Fruit fly (Drosophila melanogaster) whole organism, embryonic: ENCODE data around the gene Tmep.

Experiments
- ATbp ChIP-seq: fragments of 200-800 bp; sonication (Bioruptor generic); optimal IDR thresholded peaks from 2 replicates; lab custom pipeline; 2017; ENCODE audit warnings: missing biosample characterization, mild to moderate bottlenecking, missing genetic modification characterization, missing genetic modification reagents
- Antp ChIP-seq: fragments of 200-800 bp; sonication (Bioruptor generic); optimal IDR thresholded peaks from 3 replicates; lab custom pipeline; 2016; ENCODE audit warnings: missing biosample characterization, missing genetic modification characterization
- BtbVII ChIP-seq: fragments of 200-800 bp; sonication (Bioruptor generic); optimal IDR thresholded peaks from 3 replicates; lab custom pipeline; 2017; ENCODE audit warnings: missing biosample characterization, mild to moderate bottlenecking, missing genetic modification characterization
- C15 ChIP-seq: fragments of 200-800 bp; sonication (Bioruptor generic); IDR thresholded peaks from 3 replicates; pipeline ENCODE4 v1.3.6; 2022; ENCODE audit warnings: missing biosample characterization, missing genetic modification characterization
- CG1024 ChIP-seq: fragments of 200-800 bp; sonication (Bioruptor generic); IDR thresholded peaks from 2 replicates; pipeline ENCODE4 v1.3.6; 2022; ENCODE audit warnings: missing biosample characterization, missing genetic modification characterization
- CG12071 ChIP-seq: fragments of 200-800 bp; sonication (Bioruptor generic); optimal IDR thresholded peaks from 3 replicates; lab custom pipeline; 2018; ENCODE audit warnings: missing biosample characterization, mild to moderate bottlenecking, missing genetic modification characterization
- CG12155 ChIP-seq: fragments of 200-800 bp; sonication (Bioruptor generic); optimal IDR thresholded peaks from 3 replicates; lab custom pipeline; 2016; ENCODE audit warnings: missing biosample characterization, missing genetic modification characterization
- CG12236 ChIP-seq: fragments of 200-800 bp; sonication (Bioruptor generic); optimal IDR thresholded peaks from 2 replicates; lab custom pipeline; 2016; ENCODE audit warnings: missing biosample characterization, missing genetic modification characterization
- CG15011 ChIP-seq: fragments of 200-800 bp; sonication (Bioruptor generic); optimal IDR thresholded peaks from 3 replicates; lab custom pipeline; 2018; ENCODE audit warnings: missing biosample characterization, mild to moderate bottlenecking, missing genetic modification characterization
- CG1603 ChIP-seq: fragments of 200-800 bp; sonication (Bioruptor generic); optimal IDR thresholded peaks from 2 replicates; lab custom pipeline; 2019; ENCODE audit warnings: missing biosample characterization, mild to moderate bottlenecking, missing genetic modification characterization, moderate library complexity
- CG16863 ChIP-seq: fragments of 200-800 bp; sonication (Bioruptor generic); optimal IDR thresholded peaks from 3 replicates; lab custom pipeline; 2016; ENCODE audit warnings: missing biosample characterization, missing genetic modification characterization
- CG1832 ChIP-seq: fragments of 200-800 bp; sonication (Bioruptor generic); optimal IDR thresholded peaks from 2 replicates; lab custom pipeline; 2017; ENCODE audit warnings: missing biosample characterization, mild to moderate bottlenecking, missing genetic modification characterization, inconsistent platforms
- CG31388 ChIP-seq: fragments of 200-800 bp; sonication (Bioruptor generic); optimal IDR thresholded peaks from 2 replicates; lab custom pipeline; 2016; ENCODE audit warnings: missing biosample characterization, missing genetic modification characterization
- CG34224 ChIP-seq: fragments of 200-800 bp; sonication (Bioruptor generic); IDR thresholded peaks from 3 replicates; pipeline ENCODE4 v1.3.6; 2022; ENCODE audit warnings: missing biosample characterization, missing genetic modification characterization; ENCODE audit not compliant: partially characterized antibody
- CG42726 ChIP-seq: fragments of 200-800 bp; sonication (Bioruptor generic); IDR thresholded peaks from 2 replicates; pipeline ENCODE4 v1.3.6; 2022; ENCODE audit warnings: missing biosample characterization, missing genetic modification characterization; ENCODE audit not compliant: partially characterized antibody
- CG5180 ChIP-seq: fragments of 200-800 bp; sonication (Bioruptor generic); optimal IDR thresholded peaks from 3 replicates; lab custom pipeline; 2017; ENCODE audit warnings: missing biosample characterization, missing genetic modification characterization, mild to moderate bottlenecking, moderate library complexity, missing genetic modification reagents
- CG6765 ChIP-seq: fragments of 200-800 bp; sonication (Bioruptor generic); optimal IDR thresholded peaks from 3 replicates; lab custom pipeline; 2017; ENCODE audit warnings: missing biosample characterization, mild to moderate bottlenecking, missing genetic modification characterization
- CG9797 ChIP-seq: fragments of 200-800 bp; sonication (Bioruptor generic); optimal IDR thresholded peaks from 3 replicates; lab custom pipeline; 2018; ENCODE audit warnings: missing biosample characterization, mild to moderate bottlenecking, missing genetic modification characterization
- Camta ChIP-seq: fragments of 200-800 bp; sonication (Bioruptor generic); optimal IDR thresholded peaks from 2 replicates; lab custom pipeline; 2016; ENCODE audit warnings: missing biosample characterization, missing genetic modification characterization
- CoRest ChIP-seq: fragments of 200-800 bp; sonication (Bioruptor generic); optimal IDR thresholded peaks from 3 replicates; lab custom pipeline; 2018; ENCODE audit warnings: missing biosample characterization, mild to moderate bottlenecking, missing genetic modification characterization, moderate library complexity
- Deaf1 ChIP-seq: fragments of 200-800 bp; optimal IDR thresholded peaks from 3 replicates; lab custom pipeline; 2019; ENCODE audit warnings: missing biosample characterization, mild to moderate bottlenecking, missing genetic modification characterization, moderate library complexity
- Dll ChIP-seq: fragments of 200-800 bp; sonication (Bioruptor generic); IDR thresholded peaks from 4 replicates; pipeline ENCODE4 v1.3.6; 2022; ENCODE audit warnings: missing biosample characterization, missing genetic modification characterization; ENCODE audit not compliant: partially characterized antibody
- Doc3 ChIP-seq: fragments of 200-800 bp; sonication (Bioruptor generic); IDR thresholded peaks from 3 replicates; pipeline ENCODE4 v1.3.6; 2022; ENCODE audit warnings: missing biosample characterization, missing genetic modification characterization; ENCODE audit not compliant: partially characterized antibody
- Drgx ChIP-seq: fragments of 200-800 bp; sonication (Bioruptor generic); IDR thresholded peaks from 2 replicates; pipeline ENCODE4 v1.3.6; 2022; ENCODE audit warnings: missing biosample characterization, missing genetic modification characterization
- Mad ChIP-seq: fragments of 200-800 bp; sonication (Bioruptor generic); optimal IDR thresholded peaks from 2 replicates; lab custom pipeline; 2016; ENCODE audit warnings: missing biosample characterization, missing genetic modification characterization
- Poxn ChIP-seq: fragments of 200-800 bp; sonication (Bioruptor generic); IDR thresholded peaks from 2 replicates; pipeline ENCODE4 v1.3.6; 2022; ENCODE audit warnings: missing biosample characterization, missing genetic modification characterization
- Rx ChIP-seq: fragments of 200-800 bp; sonication (Bioruptor generic); IDR thresholded peaks from 2 replicates; pipeline ENCODE4 v1.3.6; 2022; ENCODE audit warnings: missing biosample characterization, missing genetic modification characterization
- Xbp1 ChIP-seq: fragments of 200-800 bp; sonication (Bioruptor generic); optimal IDR thresholded peaks from 3 replicates; lab custom pipeline; 2016; ENCODE audit warnings: missing biosample characterization, mild to moderate bottlenecking, missing genetic modification characterization
- ab ChIP-seq: fragments of 200-800 bp; sonication (Bioruptor generic); optimal IDR thresholded peaks from 2 replicates; lab custom pipeline; 2016; ENCODE audit warnings: missing biosample characterization, missing genetic modification characterization
- al ChIP-seq: fragments of 200-800 bp; sonication (Bioruptor generic); IDR thresholded peaks from 2 replicates; pipeline ENCODE4 v1.3.6; 2022; ENCODE audit warnings: missing biosample characterization, missing genetic modification characterization
- aop ChIP-seq: fragments of 200-800 bp; sonication (Bioruptor generic); IDR thresholded peaks from 2 replicates; pipeline ENCODE4 v1.3.6; 2022; ENCODE audit warnings: missing biosample characterization, missing genetic modification characterization
- bowl ChIP-seq: fragments of 200-800 bp; sonication (Bioruptor generic); IDR thresholded peaks from 2 replicates; pipeline ENCODE4 v1.3.6; 2022; ENCODE audit warnings: missing biosample characterization, missing genetic modification characterization
- crc ChIP-seq: fragments of 200-800 bp; sonication (Bioruptor generic); optimal IDR thresholded peaks from 2 replicates; lab custom pipeline; 2016; ENCODE audit warnings: missing biosample characterization, missing genetic modification characterization
- crp ChIP-seq, 2 experiments: fragments of 200-800 bp; sonication (Bioruptor generic); optimal IDR thresholded peaks; 2 replicates in 1 of 2; 3 replicates in 1 of 2; lab custom pipeline; 2017; ENCODE audit warnings: missing biosample characterization in 2 of 2, missing genetic modification characterization in 2 of 2, mild to moderate bottlenecking in 1 of 2, moderate library complexity in 1 of 2
- dan ChIP-seq: fragments of 200-800 bp; sonication (Bioruptor generic); IDR thresholded peaks from 2 replicates; pipeline ENCODE4 v1.3.6; 2022; ENCODE audit warnings: missing biosample characterization, missing genetic modification characterization
- dm ChIP-seq: fragments of 200-800 bp; sonication (Bioruptor generic); optimal IDR thresholded peaks from 3 replicates; lab custom pipeline; 2016; ENCODE audit warnings: missing biosample characterization, missing genetic modification characterization
- dysf ChIP-seq: fragments of 200-800 bp; sonication (Bioruptor generic); IDR thresholded peaks from 3 replicates; pipeline ENCODE4 v1.3.6; 2022; ENCODE audit warnings: missing biosample characterization, missing genetic modification characterization
- gcm ChIP-seq: fragments of 200-800 bp; sonication (Bioruptor generic); optimal IDR thresholded peaks from 2 replicates; lab custom pipeline; 2019; ENCODE audit warnings: missing biosample characterization, mild to moderate bottlenecking, missing genetic modification characterization, moderate library complexity
- ham ChIP-seq: fragments of 200-800 bp; sonication (Bioruptor generic); IDR thresholded peaks from 2 replicates; pipeline ENCODE4 v1.3.6; 2022; ENCODE audit warnings: missing biosample characterization, missing genetic modification characterization
- her ChIP-seq: fragments of 200-800 bp; sonication (Bioruptor generic); optimal IDR thresholded peaks from 2 replicates; lab custom pipeline; 2016; ENCODE audit warnings: missing biosample characterization, missing genetic modification characterization
- hth ChIP-seq: fragments of >200 bp; optimal IDR thresholded peaks from 2 replicates; lab custom pipeline; 2017; ENCODE audit warnings: inconsistent platforms
- kni ChIP-seq: fragments of 200-800 bp; sonication (Bioruptor generic); optimal IDR thresholded peaks from 3 replicates; lab custom pipeline; 2017; ENCODE audit warnings: mild to moderate bottlenecking, missing biosample characterization, missing genetic modification reagents, missing genetic modification characterization
- maf-S ChIP-seq: fragments of 200-800 bp; sonication (Bioruptor generic); optimal IDR thresholded peaks from 2 replicates; lab custom pipeline; 2016; ENCODE audit warnings: missing biosample characterization, missing genetic modification characterization
- mam ChIP-seq: fragments of 200-800 bp; sonication (Bioruptor generic); optimal IDR thresholded peaks from 3 replicates; lab custom pipeline; 2016; ENCODE audit warnings: missing biosample characterization, missing genetic modification characterization
- onecut ChIP-seq: fragments of 200-800 bp; sonication (Bioruptor generic); IDR thresholded peaks from 2 replicates; pipeline ENCODE4 v1.3.6; 2022; ENCODE audit warnings: missing biosample characterization, missing genetic modification characterization
- pfk ChIP-seq: fragments of 200-800 bp; sonication (Bioruptor generic); optimal IDR thresholded peaks from 2 replicates; lab custom pipeline; 2018; ENCODE audit warnings: missing biosample characterization, mild to moderate bottlenecking, missing genetic modification characterization, moderate library complexity
- row ChIP-seq: fragments of 200-800 bp; sonication (Bioruptor generic); IDR thresholded peaks from 3 replicates; pipeline ENCODE4 v1.3.6; 2022; ENCODE audit warnings: missing biosample characterization, missing genetic modification characterization
- schlank ChIP-seq: fragments of 200-800 bp; sonication (Bioruptor generic); optimal IDR thresholded peaks from 2 replicates; lab custom pipeline; 2018; ENCODE audit warnings: missing biosample characterization, mild to moderate bottlenecking, missing genetic modification characterization
- slou ChIP-seq: fragments of 200-800 bp; sonication (Bioruptor generic); optimal IDR thresholded peaks from 3 replicates; lab custom pipeline; 2016; ENCODE audit warnings: missing biosample characterization, missing genetic modification characterization
- tin ChIP-seq: fragments of 200-800 bp; sonication (Bioruptor generic); optimal IDR thresholded peaks from 3 replicates; lab custom pipeline; 2016; ENCODE audit warnings: missing biosample characterization, missing genetic modification characterization
- wor ChIP-seq: fragments of 200-800 bp; sonication (Bioruptor generic); IDR thresholded peaks from 2 replicates; pipeline ENCODE4 v1.3.6; 2022; ENCODE audit warnings: missing biosample characterization, missing genetic modification characterization
- zen ChIP-seq: fragments of 200-800 bp; sonication (Bioruptor generic); optimal IDR thresholded peaks from 3 replicates; lab custom pipeline; 2018; ENCODE audit warnings: missing biosample characterization, mild to moderate bottlenecking, missing genetic modification characterization, moderate library complexity

Tmep gene

dm6 chr3L:1584003-1584402 is 15.0 kb downstream of the Tmep start (continued):
- TF ChIP-seq Doc3 (GFP tag; lab: Robert Waterston, UW) (no peak), CoRest (tag; lab: Kevin White, UChicago) (peak; percentile 60), wor (GFP tag; lab: Robert Waterston, UW) (no peak; the same call in 1 of the 2 replicates), tin (no peak), Deaf1 (tag; lab: Kevin White, UChicago) (no peak), kni (GFP tag; lab: Kevin White, UChicago) (no peak), maf-S (GFP tag; lab: Kevin White, UChicago) (peak; percentile 3), Poxn (GFP tag; lab: Robert Waterston, UW) (no peak), ab (GFP tag; lab: Kevin White, UChicago) (no peak), CG16863 (GFP tag; lab: Kevin White, UChicago) (peak; percentile 56), BtbVII (GFP tag; lab: Kevin White, UChicago) (no peak), dm (GFP tag; lab: Kevin White, UChicago) (no peak), C15 (GFP tag; lab: Robert Waterston, UW) (no peak), CG42726 (GFP tag; lab: Robert Waterston, UW) (no peak), Mad (GFP tag; lab: Kevin White, UChicago) (peak; percentile 39), ham (GFP tag; lab: Robert Waterston, UW) (no peak), her (GFP tag; lab: Kevin White, UChicago) (peak; percentile 11), CG1603 (tag; lab: Kevin White, UChicago) (peak; percentile 84), dysf (GFP tag; lab: Robert Waterston, UW) (peak; percentile 62; the same call in 2 of the 3 replicates), onecut (GFP tag; lab: Robert Waterston, UW) (no peak), zen (tag; lab: Kevin White, UChicago) (no peak), hth (lab: Kevin White, UChicago) (no peak), Drgx (GFP tag; lab: Robert Waterston, UW) (peak; percentile 87), Antp (peak; percentile 37), CG9797 (GFP tag; lab: Kevin White, UChicago) (no peak), CG15011 (GFP tag; lab: Kevin White, UChicago) (no peak), row (GFP tag; lab: Robert Waterston, UW) (peak; percentile 68), Dll (no peak), CG34224 (GFP tag; lab: Robert Waterston, UW) (no peak), pfk (no peak), Xbp1 (peak; percentile 73), al (no peak), crp (GFP tag; optimal IDR thresholded peaks at IDR 0.05; lab: Kevin White, UChicago) (no peak), CG1024 (GFP tag; lab: Robert Waterston, UW) (no peak), CG1832 (no peak), Rx (GFP tag; lab: Robert Waterston, UW) (peak; percentile 59), dan (GFP tag; lab: Robert Waterston, UW) (0 out of 2 replicates have a peak, but pooled peaks have one; percentile 24), CG31388 (GFP tag; lab: Kevin White, UChicago) (no peak), ATbp (GFP tag; lab: Kevin White, UChicago) (peak; percentile 55), CG5180 (GFP tag; lab: Kevin White, UChicago) (no peak), CG12155 (GFP tag; lab: Kevin White, UChicago) (peak; percentile 46), gcm (peak; percentile 24), CG12236 (GFP tag; lab: Kevin White, UChicago) (peak; percentile 60), slou (GFP tag; lab: Kevin White, UChicago) (no peak), Camta (GFP tag; lab: Kevin White, UChicago) (no peak), CG12071 (GFP tag; lab: Kevin White, UChicago) (no peak), aop (peak; percentile 43; the same call in 1 of the 2 replicates), mam (GFP tag; lab: Kevin White, UChicago) (no peak), bowl (GFP tag; lab: Robert Waterston, UW) (peak; percentile 57; the same call in 1 of the 2 replicates), crc (GFP tag; lab: Kevin White, UChicago) (no peak), CG6765 (no peak), schlank (no peak)
